Worm (Caenorhabditis elegans) whole organism, L2 larva: ENCODE results near the gene klf-1.

Source experiments
- blmp-1 ChIP-seq: sonication (generic microtip); optimal IDR thresholded peaks from 2 replicates; lab custom pipeline; 2017; ENCODE audit warnings: missing genetic modification characterization, mild to moderate bottlenecking, missing compliant biosample characterization, antibody characterized with exemption, moderate library complexity; ENCODE audit not compliant: insufficient read depth
- elt-3 ChIP-seq: sonication (generic microtip); optimal IDR thresholded peaks from 2 replicates; lab custom pipeline; 2017; ENCODE audit warnings: missing biosample characterization, missing genetic modification characterization
- lin-39 ChIP-seq: fragments of 150-350 bp; optimal IDR thresholded peaks from 2 replicates; lab custom pipeline; 2014; ENCODE audit warnings: missing biosample characterization, missing genetic modification reagents, missing genetic modification characterization
- lsy-2 ChIP-seq, 2 experiments: fragments of 150-350 bp in 1 of 2; sonication (generic microtip) in 1 of 2; optimal IDR thresholded peaks; 2 replicates each; lab custom pipeline; 2014 to 2017; ENCODE audit warnings: missing biosample characterization in 2 of 2, missing genetic modification characterization in 2 of 2
- mbf-1 ChIP-seq: sonication (generic microtip); optimal IDR thresholded peaks from 2 replicates; lab custom pipeline; 2017; ENCODE audit warnings: missing biosample characterization, missing genetic modification characterization
- nhr-237 ChIP-seq: fragments of 150-350 bp; optimal IDR thresholded peaks from 2 replicates; lab custom pipeline; 2014; ENCODE audit warnings: missing biosample characterization, missing genetic modification characterization
- unc-39 ChIP-seq: fragments of 150-350 bp; optimal IDR thresholded peaks from 2 replicates; lab custom pipeline; 2014; ENCODE audit warnings: missing biosample characterization, missing genetic modification characterization

ce11 chrIII:2904164-2904563, 29.5 kb downstream of the klf-1 start:
- TF ChIP-seq nhr-237 (tag; lab: Kevin White, UChicago) (no peak), lsy-2 (tag; optimal IDR thresholded peaks at IDR 0.05; lab: Kevin White, UChicago) (no peak), unc-39 (tag; lab: Kevin White, UChicago) (no peak), lin-39 (no peak), blmp-1 (tag; lab: Kevin White, UChicago) (no peak), elt-3 (tag; lab: Kevin White, UChicago) (no peak), mbf-1 (tag; lab: Kevin White, UChicago) (no peak)
